Worm (Caenorhabditis elegans) whole organism, L3 larva: ENCODE results near the gene oac-31.

Experiments
- R02D3.7 ChIP-seq: fragments of 150-350 bp; optimal IDR thresholded peaks from 2 replicates; lab custom pipeline; 2014; ENCODE audit warnings: missing biosample characterization, missing genetic modification characterization
- ama-1 ChIP-seq: fragments of 150-350 bp; optimal IDR thresholded peaks from 2 replicates; lab custom pipeline; 2018
- fkh-10 ChIP-seq: sonication (generic microtip); optimal IDR thresholded peaks from 2 replicates; lab custom pipeline; 2017; ENCODE audit warnings: missing biosample characterization, missing genetic modification reagents, missing genetic modification characterization
- fos-1 ChIP-seq: fragments of 150-350 bp; optimal IDR thresholded peaks from 2 replicates; lab custom pipeline; 2014; ENCODE audit warnings: missing biosample characterization, missing genetic modification characterization
- lin-39 ChIP-seq: fragments of 150-350 bp; optimal IDR thresholded peaks from 2 replicates; lab custom pipeline; 2018; ENCODE audit warnings: missing biosample characterization, missing genetic modification reagents, missing genetic modification characterization
- nfya-1 ChIP-seq: sonication (generic microtip); optimal IDR thresholded peaks from 2 replicates; lab custom pipeline; 2017; ENCODE audit warnings: missing genetic modification characterization, mild to moderate bottlenecking, missing compliant biosample characterization, antibody characterized with exemption, moderate library complexity; ENCODE audit not compliant: insufficient read depth
- nhr-237 ChIP-seq: fragments of 150-350 bp; optimal IDR thresholded peaks from 2 replicates; lab custom pipeline; 2014; ENCODE audit warnings: missing biosample characterization, missing genetic modification characterization
- nhr-77 ChIP-seq: fragments of 150-350 bp; optimal IDR thresholded peaks from 2 replicates; lab custom pipeline; 2014; ENCODE audit warnings: missing biosample characterization, missing genetic modification characterization
- unc-62 ChIP-seq: fragments of 150-350 bp; sonication (generic microtip); optimal IDR thresholded peaks from 4 replicates; lab custom pipeline; 2014; ENCODE audit warnings: missing biosample characterization, missing genetic modification reagents, missing genetic modification characterization
- ztf-4 ChIP-seq: fragments of 150-350 bp; optimal IDR thresholded peaks from 2 replicates; lab custom pipeline; 2014; ENCODE audit warnings: missing biosample characterization, missing genetic modification characterization

- TF ChIP-seq lin-39 (no peak), nhr-77 (no peak), unc-62 (GFP tag; lab: Kevin White, UChicago) (no peak), fkh-10 (GFP tag; lab: Kevin White, UChicago) (no peak), fos-1 (tag; lab: Kevin White, UChicago) (no peak), R02D3.7 (tag; lab: Kevin White, UChicago) (no peak), ama-1 (no peak), nhr-237 (tag; lab: Kevin White, UChicago) (no peak), nfya-1 (no peak), ztf-4 (tag; lab: Kevin White, UChicago) (no peak)
These were observed 6.2 kb upstream of the oac-31 start, which contains the start of gene F52F10.2 for ce11 chrV:1547843-1548242.
